Fruit fly (Drosophila melanogaster) S2 (cell line): Measurements from ENCODE around the gene ttm50.

ENCODE experiments used
- CG8478 ChIP-seq: fragments of >200 bp; optimal IDR thresholded peaks from 2 replicates; lab custom pipeline; 2018
- CTCF ChIP-seq, 2 experiments: fragments of >200 bp; optimal IDR thresholded peaks; 2 replicates each; lab custom pipeline; 2018

DNA sequence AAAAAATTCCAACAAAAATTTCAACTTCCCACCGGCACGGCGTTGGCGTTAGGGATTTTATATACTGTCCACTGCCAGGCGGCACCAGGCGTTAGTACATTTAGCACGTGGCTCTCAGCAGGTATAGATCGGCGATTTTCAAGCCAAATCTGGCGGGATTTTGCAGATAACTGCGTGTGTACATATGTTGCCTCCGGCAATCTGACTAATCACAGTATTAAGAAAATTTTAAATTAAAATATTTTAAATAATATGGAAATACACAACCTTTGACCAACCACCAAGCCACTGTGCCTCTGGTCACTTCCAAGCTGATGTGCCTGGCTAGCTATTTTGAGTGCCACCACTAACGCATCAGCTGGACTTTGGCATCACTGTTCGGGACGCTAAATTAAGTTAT lies at the start of gene ttm50, which contains the start of gene CG2712:
- TF ChIP-seq CG8478 (lab: Kevin White, UChicago) = no peak
- no peak for TF ChIP-seq CTCF (optimal IDR thresholded peaks at IDR 0.05; lab: Kevin White, UChicago)
